Worm (Caenorhabditis elegans): ENCODE results near the gene srh-209.

DNA sequence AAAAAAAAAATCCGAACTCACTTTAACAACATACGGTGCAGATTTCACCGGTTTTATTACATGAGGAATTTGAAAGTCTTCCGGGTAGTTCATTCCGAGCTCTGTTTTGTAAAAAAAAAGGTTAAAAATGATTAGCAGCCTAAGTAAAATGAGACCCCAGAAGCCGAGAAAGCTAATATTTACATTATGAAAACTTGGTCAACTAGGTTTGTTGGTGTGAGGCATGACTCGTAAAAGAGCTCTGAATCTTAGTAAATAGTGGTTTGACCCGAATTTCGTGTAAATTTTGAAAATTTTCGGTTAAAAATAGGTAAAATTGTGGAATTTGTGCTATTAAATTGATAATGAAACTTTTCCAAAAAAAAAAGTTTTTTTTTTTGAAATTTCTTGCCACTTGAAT is 42.3 kb downstream of the srh-209 start, which contains the start of gene C08E8.1:
- TF ChIP-seq rnt-1 (tag; optimal IDR thresholded peaks at IDR 0.05) (no peak), mdl-1 (tag; optimal IDR thresholded peaks at IDR 0.05) (no peak), unc-86 (tag; optimal IDR thresholded peaks at IDR 0.05) (no peak), fos-1 (tag; optimal IDR thresholded peaks at IDR 0.05) (no peak)

Measured in whole organism, L1 larva.